Worm (Caenorhabditis elegans) whole organism, L4 larva: ENCODE results near the gene T21C9.13.

Experiments used
- F37D6.2 ChIP-seq: sonication (generic microtip); optimal IDR thresholded peaks from 2 replicates; lab custom pipeline; 2016; ENCODE audit warnings: mild to moderate bottlenecking, missing genetic modification characterization, missing compliant biosample characterization
- T26A8.4 ChIP-seq: fragments of 200-800 bp; sonication (Bioruptor generic); IDR thresholded peaks from 2 replicates; pipeline ENCODE4 v1.3.6; 2022; ENCODE audit warnings: missing genetic modification characterization, missing compliant biosample characterization
- Y48G9A.11 ChIP-seq: fragments of 200-800 bp; sonication (Bioruptor generic); IDR thresholded peaks from 2 replicates; pipeline ENCODE4 v1.3.6; 2022; ENCODE audit warnings: missing genetic modification reagents, missing genetic modification characterization, missing compliant biosample characterization
- aha-1 ChIP-seq: fragments of 150-350 bp; peaks from one replicate; lab custom pipeline; 2014; ENCODE audit warnings: missing biosample characterization, missing genetic modification characterization
- aly-2 ChIP-seq: sonication (generic microtip); optimal IDR thresholded peaks from 2 replicates; lab custom pipeline; 2018; ENCODE audit warnings: missing biosample characterization, missing genetic modification characterization
- ceh-20 ChIP-seq: fragments of 200-800 bp; sonication (Bioruptor generic); IDR thresholded peaks from 2 replicates; pipeline ENCODE4 v1.3.6; 2022; ENCODE audit warnings: missing genetic modification reagents, missing genetic modification characterization, missing compliant biosample characterization
- ceh-28 ChIP-seq: fragments of 150-350 bp; optimal IDR thresholded peaks from 2 replicates; lab custom pipeline; 2014; ENCODE audit warnings: missing biosample characterization, missing genetic modification reagents, missing genetic modification characterization
- ceh-32 ChIP-seq: sonication (generic microtip); optimal IDR thresholded peaks from 2 replicates; lab custom pipeline; 2016; ENCODE audit warnings: mild to moderate bottlenecking, missing genetic modification characterization, missing compliant biosample characterization; ENCODE audit not compliant: poor library complexity
- ceh-44 ChIP-seq: fragments of 200-800 bp; sonication (Bioruptor generic); IDR thresholded peaks from 2 replicates; pipeline ENCODE4 v1.3.6; 2022; ENCODE audit warnings: missing genetic modification reagents, missing genetic modification characterization, missing compliant biosample characterization
- ceh-82 ChIP-seq: sonication (generic microtip); optimal IDR thresholded peaks from 2 replicates; lab custom pipeline; 2017; ENCODE audit warnings: missing biosample characterization, missing genetic modification characterization
- ces-1 ChIP-seq: fragments of 150-350 bp; sonication (generic microtip); optimal IDR thresholded peaks from 4 replicates; lab custom pipeline; 2014; ENCODE audit warnings: missing biosample characterization, missing genetic modification reagents, missing genetic modification characterization
- daf-16 ChIP-seq, 3 experiments: sonication (generic microtip); optimal IDR thresholded peaks; 2 replicates each; lab custom pipeline; 2016 to 2017; ENCODE audit warnings: missing genetic modification characterization in 3 of 3, missing genetic modification reagents in 3 of 3, mild to moderate bottlenecking in 2 of 3, missing compliant biosample characterization in 2 of 3, missing biosample characterization in 1 of 3, moderate library complexity in 1 of 3
- dmd-6 ChIP-seq: fragments of 200-800 bp; sonication (Bioruptor generic); IDR thresholded peaks from 2 replicates; pipeline ENCODE4 v1.3.6; 2022; ENCODE audit warnings: missing genetic modification reagents, missing genetic modification characterization, missing compliant biosample characterization
- duxl-1 ChIP-seq: sonication (generic microtip); optimal IDR thresholded peaks from 2 replicates; lab custom pipeline; 2016; ENCODE audit warnings: mild to moderate bottlenecking, missing genetic modification characterization, moderate library complexity, missing compliant biosample characterization; ENCODE audit not compliant: poor library complexity
- fos-1 ChIP-seq: fragments of 150-350 bp; optimal IDR thresholded peaks from 2 replicates; lab custom pipeline; 2014; ENCODE audit warnings: missing biosample characterization, missing genetic modification characterization
- hlh-11 ChIP-seq: fragments of 200-800 bp; sonication (Bioruptor generic); optimal IDR thresholded peaks from 2 replicates; lab custom pipeline; 2018; ENCODE audit warnings: mild to moderate bottlenecking, missing genetic modification characterization, missing compliant biosample characterization
- hlh-30 ChIP-seq: sonication (generic microtip); optimal IDR thresholded peaks from 2 replicates; lab custom pipeline; 2017; ENCODE audit warnings: antibody characterized with exemption, mild to moderate bottlenecking, missing genetic modification characterization, missing compliant biosample characterization; ENCODE audit not compliant: insufficient read depth
- hmg-1.1 ChIP-seq: fragments of 200-800 bp; sonication (Bioruptor generic); IDR thresholded peaks from 2 replicates; pipeline ENCODE4 v1.3.6; 2022; ENCODE audit warnings: missing genetic modification reagents, missing genetic modification characterization, missing compliant biosample characterization
- lim-7 ChIP-seq: fragments of 200-800 bp; sonication (Bioruptor generic); IDR thresholded peaks from 2 replicates; pipeline ENCODE4 v1.3.6; 2022; ENCODE audit warnings: missing genetic modification characterization, missing compliant biosample characterization
- lin-39 ChIP-seq: fragments of 150-350 bp; optimal IDR thresholded peaks from 2 replicates; lab custom pipeline; 2014; ENCODE audit warnings: missing biosample characterization, missing genetic modification reagents, missing genetic modification characterization
- lir-3 ChIP-seq: sonication (generic microtip); optimal IDR thresholded peaks from 2 replicates; lab custom pipeline; 2016; ENCODE audit warnings: mild to moderate bottlenecking, missing genetic modification characterization, missing compliant biosample characterization
- madf-5 ChIP-seq, 2 experiments: fragments of 200-800 bp; sonication (Bioruptor generic); IDR thresholded peaks; 2 replicates each; pipeline ENCODE4 v1.3.6; 2022; ENCODE audit warnings: missing compliant biosample characterization in 2 of 2, missing genetic modification characterization in 2 of 2
- mep-1 ChIP-seq: fragments of 150-350 bp; sonication (generic microtip); optimal IDR thresholded peaks from 3 replicates; lab custom pipeline; 2014; ENCODE audit warnings: missing biosample characterization, missing genetic modification characterization
- mxl-2 ChIP-seq: fragments of 200-800 bp; sonication (Bioruptor generic); conservative IDR thresholded peaks from 2 replicates; pipeline ENCODE4 v1.3.6; 2022; ENCODE audit warnings: missing genetic modification reagents, missing genetic modification characterization, missing compliant biosample characterization
- mxl-3 ChIP-seq: fragments of 200-800 bp; sonication (Bioruptor generic); optimal IDR thresholded peaks from 2 replicates; lab custom pipeline; 2018; ENCODE audit warnings: mild to moderate bottlenecking, missing genetic modification characterization, missing compliant biosample characterization
- nhr-102 ChIP-seq: sonication (generic microtip); optimal IDR thresholded peaks from 2 replicates; lab custom pipeline; 2016; ENCODE audit warnings: mild to moderate bottlenecking, missing genetic modification characterization, moderate library complexity, missing compliant biosample characterization
- nhr-11 ChIP-seq: fragments of 150-350 bp; optimal IDR thresholded peaks from 2 replicates; lab custom pipeline; 2014; ENCODE audit warnings: missing biosample characterization, missing genetic modification characterization
- nhr-28 ChIP-seq: fragments of 150-350 bp; optimal IDR thresholded peaks from 2 replicates; lab custom pipeline; 2014; ENCODE audit warnings: missing biosample characterization, missing genetic modification characterization
- nhr-41 ChIP-seq: fragments of 200-800 bp; sonication (Bioruptor generic); IDR thresholded peaks from 2 replicates; pipeline ENCODE4 v1.3.6; 2022; ENCODE audit warnings: missing genetic modification reagents, missing genetic modification characterization, missing compliant biosample characterization
- nhr-76 ChIP-seq: fragments of 150-350 bp; optimal IDR thresholded peaks from 2 replicates; lab custom pipeline; 2014; ENCODE audit warnings: missing biosample characterization, missing genetic modification characterization
- nhr-77 ChIP-seq: fragments of 150-350 bp; optimal IDR thresholded peaks from 2 replicates; lab custom pipeline; 2014; ENCODE audit warnings: missing biosample characterization, missing genetic modification characterization
- pha-4 ChIP-seq, 2 experiments: fragments of 150-350 bp in 1 of 2; fragments of 200-800 bp in 1 of 2; sonication (Bioruptor generic) in 1 of 2; IDR thresholded peaks in 1 of 2; optimal IDR thresholded peaks in 1 of 2; 2 replicates each; pipeline versions ENCODE4 v1.3.6 to Lab custom; 2014 to 2022; ENCODE audit warnings: missing genetic modification characterization in 2 of 2, missing genetic modification reagents in 2 of 2, missing biosample characterization in 1 of 2, missing compliant biosample characterization in 1 of 2
- php-3 ChIP-seq: fragments of 200-800 bp; sonication (Bioruptor generic); IDR thresholded peaks from 2 replicates; pipeline ENCODE4 v1.3.6; 2022; ENCODE audit warnings: missing genetic modification reagents, missing genetic modification characterization, missing compliant biosample characterization
- pqm-1 ChIP-seq: sonication (generic microtip); optimal IDR thresholded peaks from 2 replicates; lab custom pipeline; 2017; ENCODE audit warnings: missing biosample characterization, missing genetic modification characterization
- rbr-2 ChIP-seq: sonication (generic microtip); optimal IDR thresholded peaks from 2 replicates; lab custom pipeline; 2016; ENCODE audit warnings: missing genotype, missing genetic modification characterization, missing compliant biosample characterization
- skn-1 ChIP-seq: fragments of 150-350 bp; optimal IDR thresholded peaks from 2 replicates; lab custom pipeline; 2014; ENCODE audit warnings: missing biosample characterization, missing genetic modification characterization
- snpc-1.2 ChIP-seq: fragments of 200-800 bp; sonication (Bioruptor generic); IDR thresholded peaks from 2 replicates; pipeline ENCODE4 v1.3.6; 2022; ENCODE audit warnings: missing genetic modification reagents, missing genetic modification characterization, missing compliant biosample characterization
- tra-1 ChIP-seq: fragments of 200-800 bp; sonication (Bioruptor generic); IDR thresholded peaks from 2 replicates; pipeline ENCODE4 v1.3.6; 2022; ENCODE audit warnings: missing genetic modification reagents, missing genetic modification characterization, missing compliant biosample characterization
- unc-62 ChIP-seq, 3 experiments: fragments of 150-350 bp in 1 of 3; sonication (generic microtip); optimal IDR thresholded peaks in 2 of 3; peaks in 1 of 3; 1 replicate in 1 of 3; 2 replicates in 2 of 3; lab custom pipeline; 2014 to 2017; ENCODE audit warnings: missing biosample characterization in 3 of 3, missing genetic modification characterization in 3 of 3, missing genetic modification reagents in 3 of 3, missing genotype in 1 of 3
- zag-1 ChIP-seq: fragments of 150-350 bp; optimal IDR thresholded peaks from 2 replicates; lab custom pipeline; 2014; ENCODE audit warnings: missing biosample characterization, missing genetic modification characterization
- zfp-2 ChIP-seq: sonication (generic microtip); optimal IDR thresholded peaks from 2 replicates; lab custom pipeline; 2016; ENCODE audit warnings: mild to moderate bottlenecking, missing genetic modification characterization, missing compliant biosample characterization
- zfp-3 ChIP-seq: fragments of 200-800 bp; sonication (Bioruptor generic); conservative IDR thresholded peaks from 2 replicates; pipeline ENCODE4 v1.3.6; 2022; ENCODE audit warnings: missing genetic modification reagents, missing genetic modification characterization, missing compliant biosample characterization
- ztf-11 ChIP-seq: fragments of 150-350 bp; optimal IDR thresholded peaks from 2 replicates; lab custom pipeline; 2014; ENCODE audit warnings: missing biosample characterization, missing genetic modification characterization

The T21C9.13 gene

DNA sequence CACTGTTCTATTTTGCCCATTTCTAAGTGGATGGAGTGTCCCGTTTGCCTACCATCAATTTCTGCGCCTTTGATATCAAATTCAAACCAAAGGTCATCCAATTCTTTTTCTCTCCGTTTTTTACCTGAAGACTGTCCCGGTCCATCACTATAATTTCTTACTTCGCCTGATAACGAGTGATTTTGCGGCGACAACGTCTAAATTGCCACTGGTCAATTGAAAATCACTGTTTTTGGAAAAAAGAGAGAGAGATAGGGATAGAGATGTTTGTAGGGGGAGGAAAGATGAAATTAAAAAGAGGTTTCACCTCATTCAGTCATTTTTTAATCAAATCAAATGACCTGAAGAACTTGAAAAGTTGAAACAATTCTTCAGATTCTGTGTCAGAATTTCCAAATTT is 25.5 kb upstream of the T21C9.13 start:
- TF ChIP-seq nhr-102 (tag; lab: Kevin White, UChicago) (no peak), hlh-30 (tag; lab: Kevin White, UChicago) (no peak), mxl-3 (no peak), nhr-28 (tag; lab: Kevin White, UChicago) (peak; percentile 47), ztf-11 (no peak), ceh-44 (no peak), lir-3 (no peak), T26A8.4 (GFP tag; lab: Robert Waterston, UW) (no peak), tra-1 (GFP tag; lab: Robert Waterston, UW) (no peak), mep-1 (no peak), aha-1 (tag; lab: Kevin White, UChicago) (peak; percentile 64), lim-7 (GFP tag; lab: Robert Waterston, UW) (no peak), zag-1 (tag; lab: Kevin White, UChicago) (no peak), duxl-1 (no peak), zfp-3 (GFP tag; lab: Robert Waterston, UW) (no peak), aly-2 (no peak), nhr-76 (no peak), unc-62 (GFP tag; optimal IDR thresholded peaks at IDR 0.05 in 1 of 2; lab: Kevin White, UChicago) (peak in 1 of 2 experiments; percentile 71), unc-62 (tag; optimal IDR thresholded peaks at IDR 0.05; lab: Kevin White, UChicago) (no peak)
- TF ChIP-seq, all 104 proteins: peak for 3

DNA sequence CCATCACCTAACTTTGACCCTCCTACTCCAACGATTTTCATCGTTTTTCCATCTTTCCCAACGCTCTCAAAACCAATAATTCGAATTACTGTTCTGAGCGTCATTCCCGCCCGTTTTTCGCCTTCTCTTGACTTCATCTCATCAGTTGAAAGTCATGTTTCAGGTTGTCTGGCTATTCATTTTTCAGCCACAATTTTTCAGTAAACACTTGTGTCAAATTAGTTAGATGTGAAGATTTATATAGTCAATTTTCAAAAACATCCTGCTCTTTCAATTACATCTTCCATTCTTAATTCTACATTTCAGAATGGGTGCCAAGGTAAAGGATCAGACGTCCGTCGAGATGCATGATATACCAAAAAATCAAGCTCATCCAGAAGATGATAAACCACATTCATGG is 24.5 kb upstream of the T21C9.13 start, which contains the start of gene del-6:
Gene del-6 (plus strand): TSS at position 301 of the 400 bp plus-strand sequence.
- TF ChIP-seq zfp-2 (tag; lab: Kevin White, UChicago) (no peak), ceh-20 (no peak), lim-7 (GFP tag; lab: Robert Waterston, UW) (no peak), ceh-28 (tag; lab: Kevin White, UChicago) (no peak), nhr-77 (tag; lab: Kevin White, UChicago) (no peak), nhr-11 (tag; lab: Kevin White, UChicago) (no peak), mxl-2 (no peak), rbr-2 (tag; lab: Kevin White, UChicago) (no peak), pqm-1 (tag; lab: Kevin White, UChicago) (no peak), aly-2 (no peak), hlh-11 (no peak)

DNA sequence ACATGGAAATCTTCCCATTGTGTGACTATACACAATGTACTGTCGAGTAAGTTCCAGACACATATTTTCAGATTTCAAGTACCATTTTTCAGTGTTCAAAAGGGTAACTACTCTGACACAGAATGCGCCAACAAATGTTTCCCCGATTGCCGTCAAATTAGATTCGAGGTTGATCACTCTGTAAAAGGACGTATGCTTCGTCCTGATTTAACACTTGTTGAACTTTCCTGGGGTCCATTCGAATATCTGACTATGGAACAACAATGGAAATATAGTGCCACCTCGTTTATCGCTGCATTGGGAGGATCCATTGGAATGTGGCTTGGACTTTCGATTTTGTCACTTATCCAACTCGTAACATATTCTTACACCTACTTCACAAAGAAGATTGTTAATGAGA is 22.9 kb upstream of the T21C9.13 start:
- TF ChIP-seq ceh-82 (tag; lab: Kevin White, UChicago) (no peak), nhr-41 (GFP tag; lab: Robert Waterston, UW) (no peak), pha-4 (GFP tag; IDR thresholded peaks at IDR 0.05; lab: Robert Waterston, UW) (no peak), pha-4 (tag; optimal IDR thresholded peaks at IDR 0.05; lab: Kevin White, UChicago) (no peak), ztf-11 (no peak), ceh-20 (no peak), pqm-1 (tag; lab: Kevin White, UChicago) (no peak), aha-1 (tag; lab: Kevin White, UChicago) (peak; percentile 32), dmd-6 (no peak), lin-39 (tag; lab: Kevin White, UChicago) (no peak), T26A8.4 (GFP tag; lab: Robert Waterston, UW) (no peak), unc-62 (GFP tag; optimal IDR thresholded peaks at IDR 0.05 in 1 of 2; lab: Kevin White, UChicago) (peak in 1 of 2 experiments; percentile 91), unc-62 (tag; optimal IDR thresholded peaks at IDR 0.05; lab: Kevin White, UChicago) (no peak), php-3 (GFP tag; lab: Robert Waterston, UW) (no peak), zfp-2 (tag; lab: Kevin White, UChicago) (no peak)

DNA sequence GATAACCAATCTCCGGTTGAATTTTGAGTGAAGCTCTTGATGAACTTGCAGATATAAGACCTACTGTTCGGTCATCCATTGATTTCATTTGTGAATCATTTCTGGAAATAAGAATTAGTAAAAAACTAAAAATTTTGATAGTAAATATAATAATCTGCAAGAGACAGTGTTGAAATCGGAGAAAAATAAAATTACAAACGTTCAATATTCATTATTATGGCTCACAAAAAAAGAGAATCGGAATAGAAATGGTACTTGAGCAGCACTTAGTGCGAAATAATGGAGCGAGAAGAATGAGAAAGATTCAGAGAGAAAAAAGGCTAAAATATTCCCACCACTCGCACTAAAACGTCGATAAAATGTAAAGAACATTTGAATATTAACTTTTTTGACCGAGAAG is 20.7 kb upstream of the T21C9.13 start, which contains the start of gene vps-54:
Gene vps-54 (minus strand): TSS at position 101 of the 400 bp plus-strand sequence.
- no peak for TF ChIP-seq fos-1 (tag; lab: Kevin White, UChicago)
- no peak for TF ChIP-seq nhr-77 (tag; lab: Kevin White, UChicago)
- no peak for TF ChIP-seq hmg-1.1 (GFP tag; lab: Robert Waterston, UW)
- TF ChIP-seq F37D6.2 (tag; lab: Kevin White, UChicago): no peak
- TF ChIP-seq skn-1 (tag; lab: Kevin White, UChicago): no peak
- no peak for TF ChIP-seq daf-16 (GFP tag; optimal IDR thresholded peaks at IDR 0.05; lab: Kevin White, UChicago)
- no peak for TF ChIP-seq daf-16 (tag; optimal IDR thresholded peaks at IDR 0.05; lab: Kevin White, UChicago)
- TF ChIP-seq mep-1: no peak
- TF ChIP-seq ces-1 (GFP tag; lab: Kevin White, UChicago): no peak
- no peak for TF ChIP-seq ceh-32 (tag; lab: Kevin White, UChicago)
- TF ChIP-seq T26A8.4 (GFP tag; lab: Robert Waterston, UW): no peak
- no peak for TF ChIP-seq snpc-1.2
- no peak for TF ChIP-seq Y48G9A.11 (GFP tag; lab: Robert Waterston, UW)
- no peak for TF ChIP-seq madf-5 (GFP tag; IDR thresholded peaks at IDR 0.05; lab: Robert Waterston, UW)
